Worm (Caenorhabditis elegans) whole organism, L2 larva: ENCODE measurements around the gene ZK1058.9.

ENCODE experiments used
- C34F6.9 ChIP-seq: fragments of 150-350 bp; optimal IDR thresholded peaks from 2 replicates; lab custom pipeline; 2014; ENCODE audit warnings: missing biosample characterization, missing genetic modification characterization
- ZK546.5 ChIP-seq: sonication (generic microtip); optimal IDR thresholded peaks from 2 replicates; lab custom pipeline; 2017; ENCODE audit warnings: missing biosample characterization, missing genetic modification characterization
- alr-1 ChIP-seq: fragments of 150-350 bp; optimal IDR thresholded peaks from 2 replicates; lab custom pipeline; 2014; ENCODE audit warnings: missing biosample characterization, missing genetic modification characterization
- blmp-1 ChIP-seq: sonication (generic microtip); optimal IDR thresholded peaks from 2 replicates; lab custom pipeline; 2017; ENCODE audit warnings: missing genetic modification characterization, mild to moderate bottlenecking, missing compliant biosample characterization, antibody characterized with exemption, moderate library complexity; ENCODE audit not compliant: insufficient read depth
- ceh-16 ChIP-seq: fragments of 150-350 bp; optimal IDR thresholded peaks from 2 replicates; lab custom pipeline; 2014; ENCODE audit warnings: missing biosample characterization, missing genetic modification characterization
- crh-2 ChIP-seq: sonication (generic microtip); optimal IDR thresholded peaks from 2 replicates; lab custom pipeline; 2017; ENCODE audit warnings: missing biosample characterization, missing genetic modification characterization
- egl-27 ChIP-seq: sonication (generic microtip); optimal IDR thresholded peaks from 3 replicates; lab custom pipeline; 2017; ENCODE audit warnings: missing biosample characterization, missing genetic modification reagents, missing genetic modification characterization
- fos-1 ChIP-seq: fragments of 150-350 bp; optimal IDR thresholded peaks from 2 replicates; lab custom pipeline; 2014; ENCODE audit warnings: missing biosample characterization, missing genetic modification characterization
- lsy-2 ChIP-seq, 2 experiments: fragments of 150-350 bp in 1 of 2; sonication (generic microtip) in 1 of 2; optimal IDR thresholded peaks; 2 replicates each; lab custom pipeline; 2014 to 2017; ENCODE audit warnings: missing biosample characterization in 2 of 2, missing genetic modification characterization in 2 of 2
- nhr-12 ChIP-seq: fragments of 150-350 bp; optimal IDR thresholded peaks from 2 replicates; lab custom pipeline; 2014; ENCODE audit warnings: missing biosample characterization, missing genetic modification characterization
- nhr-129 ChIP-seq: fragments of 150-350 bp; optimal IDR thresholded peaks from 2 replicates; lab custom pipeline; 2014; ENCODE audit warnings: missing biosample characterization, missing genetic modification characterization
- nhr-21 ChIP-seq: fragments of 150-350 bp; optimal IDR thresholded peaks from 2 replicates; lab custom pipeline; 2014; ENCODE audit warnings: missing biosample characterization, missing genetic modification characterization
- nhr-237 ChIP-seq: fragments of 150-350 bp; optimal IDR thresholded peaks from 2 replicates; lab custom pipeline; 2014; ENCODE audit warnings: missing biosample characterization, missing genetic modification characterization
- nhr-25 ChIP-seq: fragments of 150-350 bp; sonication (generic microtip); optimal IDR thresholded peaks from 3 replicates; lab custom pipeline; 2014; ENCODE audit warnings: missing biosample characterization, missing genetic modification characterization
- nhr-6 ChIP-seq: fragments of 150-350 bp; optimal IDR thresholded peaks from 2 replicates; lab custom pipeline; 2014; ENCODE audit warnings: missing biosample characterization, missing genetic modification characterization
- sma-3 ChIP-seq: sonication (generic microtip); optimal IDR thresholded peaks from 2 replicates; lab custom pipeline; 2016; ENCODE audit warnings: missing genetic modification reagents, missing genetic modification characterization, missing compliant biosample characterization
- sma-9 ChIP-seq, 2 experiments: fragments of 150-350 bp in 1 of 2; sonication (generic microtip) in 1 of 2; optimal IDR thresholded peaks; 2 replicates each; lab custom pipeline; 2014 to 2016; ENCODE audit warnings: missing genetic modification characterization in 2 of 2, mild to moderate bottlenecking in 1 of 2, missing biosample characterization in 1 of 2, missing compliant biosample characterization in 1 of 2, missing genetic modification reagents in 1 of 2, moderate library complexity in 1 of 2
- snpc-4 ChIP-seq: fragments of 150-350 bp; optimal IDR thresholded peaks from 2 replicates; lab custom pipeline; 2014; ENCODE audit warnings: missing biosample characterization, missing genetic modification characterization
- unc-55 ChIP-seq: fragments of 150-350 bp; sonication (generic microtip); optimal IDR thresholded peaks from 3 replicates; lab custom pipeline; 2014; ENCODE audit warnings: missing biosample characterization, missing genetic modification reagents, missing genetic modification characterization
- ztf-11 ChIP-seq: sonication (generic microtip); optimal IDR thresholded peaks from 2 replicates; lab custom pipeline; 2017; ENCODE audit warnings: missing biosample characterization, missing genetic modification characterization

The ZK1058.9 gene

DNA sequence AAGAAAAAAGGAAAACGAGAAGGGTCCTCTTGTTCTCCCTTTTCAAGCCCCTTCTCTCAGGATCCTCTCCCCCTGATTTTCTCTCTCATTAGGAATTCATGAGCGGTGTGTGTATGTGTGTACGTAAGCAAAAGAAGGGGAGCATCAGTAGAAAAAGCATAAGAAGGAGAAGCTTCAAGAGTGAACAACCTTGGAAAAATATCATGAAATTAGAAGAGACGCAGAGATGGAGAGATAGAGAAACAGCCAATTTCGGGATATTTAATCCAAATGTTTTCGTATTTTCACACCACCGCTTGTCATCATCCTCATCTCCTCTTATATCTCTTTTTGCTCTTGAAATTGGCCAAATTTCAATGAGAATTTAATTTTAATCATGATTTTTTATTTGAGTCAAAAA lies 42.9 kb downstream of the ZK1058.9 start:
- peak; percentile 16 for TF ChIP-seq unc-55
- TF ChIP-seq alr-1 (tag; lab: Kevin White, UChicago): no peak
- TF ChIP-seq C34F6.9 (tag; lab: Kevin White, UChicago): peak; percentile 41

DNA sequence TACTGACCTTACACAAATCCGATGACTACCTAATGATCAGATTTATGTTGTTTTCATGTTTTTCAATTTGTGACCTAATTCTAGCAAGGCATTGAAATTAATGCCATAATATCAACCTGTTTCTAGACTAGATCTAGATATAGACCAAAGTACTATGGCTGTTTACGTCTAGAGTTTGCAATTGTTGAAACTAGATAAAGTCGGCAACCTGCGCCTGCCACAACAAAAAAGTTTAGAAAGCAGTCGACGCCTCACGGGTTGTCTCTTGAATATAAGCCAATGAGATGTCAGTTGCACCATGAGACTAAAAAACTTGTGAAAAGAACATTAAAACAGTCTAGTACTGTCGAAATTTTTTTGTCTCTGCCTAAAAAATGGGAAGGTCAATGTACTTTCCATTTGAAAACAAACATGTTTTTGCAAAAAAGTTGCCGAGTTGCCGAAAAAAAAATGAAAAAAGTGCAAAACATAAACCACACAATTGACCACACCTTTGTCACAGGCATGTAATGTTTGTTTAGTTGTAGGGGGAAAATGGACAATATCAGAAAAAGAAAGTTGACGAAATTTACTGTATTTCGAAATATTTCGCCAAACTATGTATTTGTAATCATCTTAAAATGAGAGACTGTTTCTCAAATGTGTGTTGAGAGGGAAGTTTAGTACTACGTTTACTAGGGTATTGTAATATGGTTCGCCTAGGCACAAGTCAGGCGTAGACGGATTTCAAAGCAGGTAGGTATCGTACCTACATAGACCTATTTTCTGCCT lies 46.8 kb downstream of the ZK1058.9 start:
- peak; percentile 16 for TF ChIP-seq snpc-4
- peak; percentile 55 for TF ChIP-seq nhr-129 (tag; lab: Kevin White, UChicago)
- no peak for TF ChIP-seq nhr-12 (tag; lab: Kevin White, UChicago)

DNA sequence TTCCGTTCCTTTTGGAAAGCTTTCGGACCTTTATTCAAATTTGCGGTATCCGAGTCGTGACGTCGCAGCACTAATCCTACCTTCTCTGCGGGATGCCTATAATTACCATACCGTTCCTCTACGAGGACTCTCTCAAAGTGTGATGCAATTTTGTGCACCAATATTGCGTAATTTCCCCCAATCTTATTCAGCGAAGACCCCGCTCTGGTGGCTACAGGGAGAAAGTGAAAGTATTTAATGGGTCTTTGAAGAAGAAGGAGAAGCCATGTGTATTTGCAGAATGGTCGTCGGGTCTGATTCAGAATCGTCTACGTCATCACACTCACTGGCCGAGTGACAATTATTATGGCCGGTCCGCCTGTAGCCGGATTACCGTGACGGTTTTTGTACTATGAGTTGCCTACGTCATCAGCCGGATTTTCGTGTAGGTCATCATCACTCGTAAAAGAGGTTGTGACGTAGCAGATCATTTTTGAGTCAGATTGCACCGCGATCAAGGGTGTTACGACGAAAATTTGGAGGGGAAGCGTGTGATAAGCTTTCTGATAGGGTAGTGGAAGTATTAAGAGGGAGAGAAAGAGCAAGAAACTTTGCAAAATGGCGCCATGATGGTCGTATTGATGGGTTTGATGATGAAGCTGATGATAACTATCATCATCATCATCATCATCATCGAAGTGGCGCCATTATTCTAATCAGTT lies 49.7 kb downstream of the ZK1058.9 start:
- TF ChIP-seq ZK546.5 (tag; lab: Kevin White, UChicago): no peak
- TF ChIP-seq crh-2: peak; percentile 7
- TF ChIP-seq blmp-1: peak; percentile 36
- TF ChIP-seq sma-9 (GFP tag; optimal IDR thresholded peaks at IDR 0.05; lab: Kevin White, UChicago): peak; percentile 36
- no peak for TF ChIP-seq sma-9 (tag; optimal IDR thresholded peaks at IDR 0.05; lab: Kevin White, UChicago)
- TF ChIP-seq fos-1 (tag; lab: Kevin White, UChicago): peak; percentile 51
- TF ChIP-seq nhr-25 (tag; lab: Kevin White, UChicago): peak; percentile 58
- TF ChIP-seq, all 48 proteins: peak for 5

DNA sequence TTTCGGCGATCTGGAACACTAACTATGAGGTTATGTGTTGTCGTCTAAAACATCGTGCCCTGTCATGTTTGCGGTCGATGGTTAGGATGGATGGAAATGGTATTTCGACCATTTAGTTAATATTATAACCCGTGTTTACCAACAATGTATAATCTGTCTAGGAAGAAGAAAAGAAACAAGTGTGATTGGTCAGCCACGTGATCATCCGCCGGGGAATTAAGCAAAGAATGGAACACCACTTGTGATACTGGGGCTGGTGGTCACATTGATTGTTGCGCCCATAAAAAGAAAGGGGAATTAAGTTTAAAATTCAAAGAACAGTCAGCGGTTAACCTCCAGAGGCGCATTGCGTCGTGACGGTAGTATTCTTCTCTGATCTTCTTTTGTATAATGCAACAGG lies 50.4 kb downstream of the ZK1058.9 start:
- TF ChIP-seq nhr-6 (tag; lab: Kevin White, UChicago): peak; percentile 53
- peak; percentile 86 for TF ChIP-seq sma-9 (GFP tag; optimal IDR thresholded peaks at IDR 0.05; lab: Kevin White, UChicago)
- no peak for TF ChIP-seq sma-9 (tag; optimal IDR thresholded peaks at IDR 0.05; lab: Kevin White, UChicago)
- TF ChIP-seq ztf-11 (tag; lab: Kevin White, UChicago): no peak
- peak; percentile 29 for TF ChIP-seq nhr-21 (tag; lab: Kevin White, UChicago)
- peak; percentile 54 for TF ChIP-seq sma-3
- TF ChIP-seq lsy-2 (tag; optimal IDR thresholded peaks at IDR 0.05; lab: Kevin White, UChicago): peak in 1 of 2 experiments; percentile 15
- TF ChIP-seq nhr-237 (tag; lab: Kevin White, UChicago): no peak
- peak; percentile 36 for TF ChIP-seq nhr-129 (tag; lab: Kevin White, UChicago)
- TF ChIP-seq nhr-25 (tag; lab: Kevin White, UChicago): peak; percentile 85
- TF ChIP-seq crh-2: peak; percentile 48
- TF ChIP-seq, all 48 proteins: peak for 8

DNA sequence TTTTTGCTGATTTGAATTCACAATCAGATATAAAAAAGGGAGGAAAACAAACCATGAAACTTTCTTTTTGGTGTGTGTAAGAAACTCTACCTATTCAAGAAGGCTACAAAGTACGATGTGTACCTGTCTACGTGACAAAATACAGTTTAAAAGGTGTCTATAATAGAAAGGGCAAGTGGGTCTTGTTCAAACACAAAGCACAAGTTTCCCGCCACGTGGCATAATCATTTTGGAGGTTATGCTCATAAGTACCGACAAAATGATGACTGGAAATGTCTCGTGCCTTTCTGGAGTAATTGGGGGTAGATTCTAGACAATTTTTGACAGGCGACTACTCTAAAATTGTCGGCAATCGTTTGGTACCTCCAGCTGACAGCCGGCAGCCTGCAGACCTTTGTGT lies 51.1 kb downstream of the ZK1058.9 start:
- TF ChIP-seq sma-9 (GFP tag; optimal IDR thresholded peaks at IDR 0.05; lab: Kevin White, UChicago) (peak; percentile 33), sma-9 (tag; optimal IDR thresholded peaks at IDR 0.05; lab: Kevin White, UChicago) (no peak), crh-2 (peak; percentile 79), ceh-16 (tag; lab: Kevin White, UChicago) (no peak)

DNA sequence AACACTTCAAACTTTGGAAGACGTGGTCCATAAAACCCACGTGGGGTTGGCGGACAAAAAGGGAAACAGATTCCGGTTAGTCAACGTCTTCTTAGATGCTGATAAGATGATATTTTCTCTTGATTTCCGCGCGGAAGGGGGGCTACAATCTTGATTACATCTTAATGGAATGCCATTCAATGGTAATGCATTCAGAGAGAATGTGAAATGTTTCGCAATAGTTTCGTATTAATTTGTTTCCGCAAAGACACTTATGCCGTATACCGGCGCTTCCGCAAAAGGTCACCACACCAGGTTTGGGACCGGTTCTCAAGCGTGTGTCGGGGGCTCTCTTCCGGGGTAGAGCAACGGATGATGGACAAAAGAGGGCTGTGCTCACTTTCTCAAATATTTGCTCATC lies 51.5 kb downstream of the ZK1058.9 start:
- TF ChIP-seq nhr-129 (tag; lab: Kevin White, UChicago) (peak; percentile 53), egl-27 (tag; lab: Kevin White, UChicago) (no peak), crh-2 (no peak)
